Fruit fly (Drosophila melanogaster) whole organism, embryonic: Measurements from ENCODE around the gene mad2.

Experiments used
- ATbp ChIP-seq: fragments of 200-800 bp; sonication (Bioruptor generic); optimal IDR thresholded peaks from 2 replicates; lab custom pipeline; 2017; ENCODE audit warnings: missing biosample characterization, mild to moderate bottlenecking, missing genetic modification characterization, missing genetic modification reagents
- Ada2b ChIP-seq: fragments of 200-800 bp; sonication (Bioruptor generic); IDR thresholded peaks from 2 replicates; pipeline ENCODE4 v1.3.6; 2022; ENCODE audit warnings: missing biosample characterization, missing genetic modification characterization
- Asciz ChIP-seq: fragments of 200-800 bp; sonication (Bioruptor generic); optimal IDR thresholded peaks from 2 replicates; lab custom pipeline; 2017; ENCODE audit warnings: missing biosample characterization, mild to moderate bottlenecking, missing genetic modification characterization, missing genetic modification reagents
- CG10321 ChIP-seq: fragments of 200-800 bp; sonication (Bioruptor generic); IDR thresholded peaks from 2 replicates; pipeline ENCODE4 v1.3.6; 2022; ENCODE audit warnings: missing biosample characterization, missing genetic modification characterization
- CG10462 ChIP-seq: fragments of 200-800 bp; sonication (Bioruptor generic); optimal IDR thresholded peaks from 2 replicates; lab custom pipeline; 2016; ENCODE audit warnings: missing biosample characterization, missing genetic modification characterization
- CG11723 ChIP-seq: fragments of 200-800 bp; sonication (Bioruptor generic); optimal IDR thresholded peaks from 2 replicates; lab custom pipeline; 2017; ENCODE audit warnings: missing biosample characterization, mild to moderate bottlenecking, missing genetic modification characterization
- CG12391 ChIP-seq: fragments of 200-800 bp; sonication (Bioruptor generic); optimal IDR thresholded peaks from 3 replicates; lab custom pipeline; 2018; ENCODE audit warnings: missing biosample characterization, mild to moderate bottlenecking, missing genetic modification characterization, moderate library complexity
- CG12942 ChIP-seq: fragments of 200-800 bp; sonication (Bioruptor generic); optimal IDR thresholded peaks from 3 replicates; lab custom pipeline; 2016; ENCODE audit warnings: missing biosample characterization, missing genetic modification characterization
- CG17359 ChIP-seq: fragments of 200-800 bp; sonication (Bioruptor generic); optimal IDR thresholded peaks from 3 replicates; lab custom pipeline; 2018; ENCODE audit warnings: missing biosample characterization, mild to moderate bottlenecking, missing genetic modification characterization, moderate library complexity
- CG2875 ChIP-seq: fragments of 200-800 bp; sonication (Bioruptor generic); optimal IDR thresholded peaks from 2 replicates; lab custom pipeline; 2017; ENCODE audit warnings: missing biosample characterization, mild to moderate bottlenecking, missing genetic modification characterization, missing genetic modification reagents
- CG2889 ChIP-seq: fragments of 200-800 bp; sonication (Bioruptor generic); IDR thresholded peaks from 3 replicates; pipeline ENCODE4 v1.3.6; 2022; ENCODE audit warnings: missing biosample characterization, missing genetic modification characterization
- CG30431 ChIP-seq: fragments of 200-800 bp; sonication (Bioruptor generic); optimal IDR thresholded peaks from 2 replicates; lab custom pipeline; 2017; ENCODE audit warnings: missing biosample characterization, missing genetic modification characterization
- CG3065 ChIP-seq: fragments of 200-800 bp; sonication (Bioruptor generic); optimal IDR thresholded peaks from 2 replicates; lab custom pipeline; 2016; ENCODE audit warnings: missing biosample characterization, missing genetic modification characterization
- CG33213 ChIP-seq: fragments of 200-800 bp; sonication (Bioruptor generic); optimal IDR thresholded peaks from 3 replicates; lab custom pipeline; 2016; ENCODE audit warnings: missing biosample characterization, missing genetic modification characterization
- CG3726 ChIP-seq: fragments of 200-800 bp; sonication (Bioruptor generic); IDR thresholded peaks from 3 replicates; pipeline ENCODE4, ENCODE4 v1.3.6; 2022; ENCODE audit warnings: missing biosample characterization, missing genetic modification characterization
- CG3847 ChIP-seq: fragments of 200-800 bp; sonication (Bioruptor generic); IDR thresholded peaks from 2 replicates; pipeline ENCODE4 v1.3.6; 2022; ENCODE audit warnings: missing biosample characterization, missing genetic modification characterization
- CG4424 ChIP-seq: fragments of 200-800 bp; sonication (Bioruptor generic); optimal IDR thresholded peaks from 3 replicates; lab custom pipeline; 2016; ENCODE audit warnings: missing biosample characterization, missing genetic modification characterization
- CG6854 ChIP-seq: fragments of 200-800 bp; sonication (Bioruptor generic); optimal IDR thresholded peaks from 3 replicates; lab custom pipeline; 2017; ENCODE audit warnings: missing biosample characterization, mild to moderate bottlenecking, missing genetic modification characterization
- CG7556 ChIP-seq: fragments of 200-800 bp; sonication (Bioruptor generic); optimal IDR thresholded peaks from 2 replicates; lab custom pipeline; 2017; ENCODE audit warnings: missing biosample characterization, mild to moderate bottlenecking, missing genetic modification characterization
- CG9215 ChIP-seq: fragments of 200-800 bp; sonication (Bioruptor generic); IDR thresholded peaks from 2 replicates; pipeline ENCODE4 v1.3.6; 2022; ENCODE audit warnings: missing biosample characterization, missing genetic modification characterization
- Dad ChIP-seq: fragments of 200-800 bp; sonication (Bioruptor generic); optimal IDR thresholded peaks from 3 replicates; lab custom pipeline; 2016; ENCODE audit warnings: missing biosample characterization, missing genetic modification characterization
- Dek ChIP-seq: fragments of 200-800 bp; sonication (Bioruptor generic); optimal IDR thresholded peaks from 3 replicates; lab custom pipeline; 2019; ENCODE audit warnings: missing biosample characterization, mild to moderate bottlenecking, missing genetic modification characterization, moderate library complexity
- Dp ChIP-seq: fragments of 200-800 bp; sonication (Bioruptor generic); optimal IDR thresholded peaks from 2 replicates; lab custom pipeline; 2018; ENCODE audit warnings: missing biosample characterization, mild to moderate bottlenecking, missing genetic modification characterization, moderate library complexity
- HmgD ChIP-seq: fragments of 200-800 bp; sonication (Bioruptor generic); optimal IDR thresholded peaks from 3 replicates; lab custom pipeline; 2016; ENCODE audit warnings: missing biosample characterization, missing genetic modification characterization
- HmgZ ChIP-seq: fragments of 200-800 bp; sonication (Bioruptor generic); optimal IDR thresholded peaks from 2 replicates; lab custom pipeline; 2018; ENCODE audit warnings: missing biosample characterization, mild to moderate bottlenecking, missing genetic modification characterization
- Hmr ChIP-seq: fragments of 200-800 bp; sonication (Bioruptor generic); optimal IDR thresholded peaks from 3 replicates; lab custom pipeline; 2017; ENCODE audit warnings: mild to moderate bottlenecking, missing biosample characterization, missing genetic modification reagents, missing genetic modification characterization
- Pdp1 ChIP-seq, 2 experiments: fragments of 200-800 bp; sonication (Bioruptor generic); optimal IDR thresholded peaks; 3 replicates each; lab custom pipeline; 2016; ENCODE audit warnings: missing biosample characterization in 2 of 2, missing genetic modification characterization in 2 of 2, mild to moderate bottlenecking in 1 of 2, moderate library complexity in 1 of 2
- Sry-δ ChIP-seq: fragments of 200-800 bp; sonication (Bioruptor generic); optimal IDR thresholded peaks from 2 replicates; lab custom pipeline; 2016; ENCODE audit warnings: missing biosample characterization, missing genetic modification characterization
- Tbp ChIP-seq: fragments of >200 bp; optimal IDR thresholded peaks from 2 replicates; lab custom pipeline; 2018; ENCODE audit warnings: missing biosample characterization, missing genetic modification characterization
- Xbp1 ChIP-seq: fragments of 200-800 bp; sonication (Bioruptor generic); optimal IDR thresholded peaks from 3 replicates; lab custom pipeline; 2016; ENCODE audit warnings: missing biosample characterization, mild to moderate bottlenecking, missing genetic modification characterization
- chif ChIP-seq, 2 experiments: fragments of 200-800 bp; sonication (Bioruptor generic); optimal IDR thresholded peaks; 3 replicates each; lab custom pipeline; 2016; ENCODE audit warnings: missing biosample characterization in 2 of 2, missing genetic modification characterization in 2 of 2
- dmrt11E ChIP-seq: fragments of 200-800 bp; sonication (Bioruptor generic); optimal IDR thresholded peaks from 3 replicates; lab custom pipeline; 2018; ENCODE audit warnings: missing biosample characterization, mild to moderate bottlenecking, missing genetic modification characterization, moderate library complexity
- eve ChIP-seq, 2 experiments: fragments of >200 bp; optimal IDR thresholded peaks; 2 replicates each; lab custom pipeline; 2017; ENCODE audit warnings: missing biosample characterization in 2 of 2, missing genetic modification characterization in 2 of 2
- grn ChIP-seq: fragments of 200-800 bp; sonication (Bioruptor generic); optimal IDR thresholded peaks from 3 replicates; lab custom pipeline; 2017; ENCODE audit warnings: missing biosample characterization, missing genetic modification characterization
- ken ChIP-seq: fragments of 200-800 bp; sonication (Bioruptor generic); IDR thresholded peaks from 3 replicates; pipeline ENCODE4 v1.3.6; 2022; ENCODE audit warnings: missing biosample characterization, missing genetic modification characterization
- lab ChIP-seq: fragments of 200-800 bp; sonication (Bioruptor generic); optimal IDR thresholded peaks from 3 replicates; lab custom pipeline; 2017; ENCODE audit warnings: missing biosample characterization, missing genetic modification characterization, mild to moderate bottlenecking, moderate library complexity, missing genetic modification reagents
- lmd ChIP-seq: fragments of 200-800 bp; sonication (Bioruptor generic); IDR thresholded peaks from 2 replicates; pipeline ENCODE4 v1.3.6; 2022; ENCODE audit warnings: missing biosample characterization, missing genetic modification characterization
- lov ChIP-seq, 2 experiments: fragments of 200-800 bp in 1 of 2; fragments of >200 bp in 1 of 2; sonication (Bioruptor generic) in 1 of 2; IDR thresholded peaks in 1 of 2; optimal IDR thresholded peaks in 1 of 2; 2 replicates in 1 of 2; 3 replicates in 1 of 2; pipeline versions ENCODE4 v1.3.6 to Lab custom; 2017 to 2022; ENCODE audit warnings: missing biosample characterization in 1 of 2, missing genetic modification characterization in 1 of 2
- nmo ChIP-seq: fragments of 200-800 bp; sonication (Bioruptor generic); optimal IDR thresholded peaks from 2 replicates; lab custom pipeline; 2018; ENCODE audit warnings: missing biosample characterization, mild to moderate bottlenecking, missing genetic modification characterization, moderate library complexity
- pita ChIP-seq: fragments of 200-800 bp; sonication (Bioruptor generic); optimal IDR thresholded peaks from 2 replicates; lab custom pipeline; 2017; ENCODE audit warnings: missing biosample characterization, mild to moderate bottlenecking, missing genetic modification characterization
- prd ChIP-seq, 3 experiments: fragments of >200 bp in 2 of 3; fragments of 200-800 bp in 1 of 3; sonication (Bioruptor generic) in 1 of 3; optimal IDR thresholded peaks in 2 of 3; IDR thresholded peaks in 1 of 3; 2 replicates in 2 of 3; 3 replicates in 1 of 3; pipeline versions ENCODE4 v1.3.6 to Lab custom; 2017 to 2022; ENCODE audit warnings: missing biosample characterization in 1 of 3, missing genetic modification characterization in 1 of 3
- repo ChIP-seq: fragments of 200-800 bp; sonication (Bioruptor generic); optimal IDR thresholded peaks from 2 replicates; lab custom pipeline; 2016; ENCODE audit warnings: missing biosample characterization, missing genetic modification characterization
- sens ChIP-seq: fragments of 200-800 bp; sonication (Bioruptor generic); peaks from one replicate; lab custom pipeline; 2016; ENCODE audit warnings: missing biosample characterization, missing genetic modification characterization
- sisA ChIP-seq: fragments of 200-800 bp; sonication (Bioruptor generic); IDR thresholded peaks from 2 replicates; pipeline ENCODE4 v1.3.6; 2022; ENCODE audit warnings: missing biosample characterization, missing genetic modification characterization
- slbo ChIP-seq: fragments of 200-800 bp; sonication (Bioruptor generic); IDR thresholded peaks from 2 replicates; pipeline ENCODE4 v1.3.6; 2022; ENCODE audit warnings: missing biosample characterization, missing genetic modification characterization
- slou ChIP-seq: fragments of 200-800 bp; sonication (Bioruptor generic); optimal IDR thresholded peaks from 3 replicates; lab custom pipeline; 2016; ENCODE audit warnings: missing biosample characterization, missing genetic modification characterization
- ssp ChIP-seq: fragments of 200-800 bp; sonication (Bioruptor generic); IDR thresholded peaks from 2 replicates; pipeline ENCODE4 v1.3.6; 2022; ENCODE audit warnings: missing biosample characterization, missing genetic modification characterization
- sug ChIP-seq: fragments of 200-800 bp; optimal IDR thresholded peaks from 2 replicates; lab custom pipeline; 2019; ENCODE audit warnings: missing biosample characterization, mild to moderate bottlenecking, missing genetic modification characterization, moderate library complexity
- unpg ChIP-seq: fragments of 200-800 bp; sonication (Bioruptor generic); optimal IDR thresholded peaks from 3 replicates; lab custom pipeline; 2018; ENCODE audit warnings: missing biosample characterization, mild to moderate bottlenecking, missing genetic modification characterization, moderate library complexity
- zf30C ChIP-seq: fragments of 200-800 bp; sonication (Bioruptor generic); optimal IDR thresholded peaks from 3 replicates; lab custom pipeline; 2018; ENCODE audit warnings: missing biosample characterization, mild to moderate bottlenecking, missing genetic modification characterization

Gene mad2

DNA sequence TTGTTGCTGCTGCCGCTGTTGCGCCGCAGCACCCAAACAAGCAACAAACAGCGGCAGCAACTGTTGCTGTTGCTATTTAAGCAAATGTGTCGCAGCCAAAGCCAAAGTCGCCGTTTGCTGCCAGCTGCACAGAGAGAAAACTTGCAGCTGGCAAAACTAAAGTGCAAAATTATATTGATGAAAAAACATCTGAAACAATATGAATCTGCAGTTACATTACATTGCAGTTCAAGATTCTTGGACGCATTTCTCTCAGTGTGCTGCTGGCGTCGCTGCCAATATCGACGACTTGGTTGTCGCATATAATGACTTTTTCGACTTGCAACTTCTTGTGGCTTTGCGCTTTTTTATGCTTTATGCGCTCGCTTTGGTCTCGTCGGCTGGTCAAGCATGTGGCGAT is 21.4 kb upstream of the mad2 start (continued):
- TF ChIP-seq sug (tag; lab: Kevin White, UChicago) (no peak), nmo (GFP tag; lab: Kevin White, UChicago) (peak; percentile 18), CG12942 (GFP tag; lab: Kevin White, UChicago) (peak; percentile 3), Ada2b (GFP tag; lab: Robert Waterston, UW) (no peak), CG7556 (GFP tag; lab: Kevin White, UChicago) (no peak), CG12391 (peak; percentile 8), Dek (tag; lab: Kevin White, UChicago) (no peak), ATbp (GFP tag; lab: Kevin White, UChicago) (no peak), Sry-δ (no peak), CG33213 (GFP tag; lab: Kevin White, UChicago) (no peak), Asciz (GFP tag; lab: Kevin White, UChicago) (no peak), Tbp (no peak), CG9215 (GFP tag; lab: Robert Waterston, UW) (no peak), lmd (GFP tag; lab: Robert Waterston, UW) (peak; percentile 39; the same call in 1 of the 2 replicates), CG2889 (GFP tag; lab: Robert Waterston, UW) (no peak), HmgD (GFP tag; lab: Kevin White, UChicago) (no peak), CG2875 (GFP tag; lab: Kevin White, UChicago) (peak; percentile 2), CG6854 (no peak), lab (GFP tag; lab: Kevin White, UChicago) (no peak), CG3065 (no peak), zf30C (GFP tag; lab: Kevin White, UChicago) (peak; percentile 22), sens (GFP tag; lab: Kevin White, UChicago) (peak; percentile 63), CG11723 (no peak), Xbp1 (GFP tag; lab: Kevin White, UChicago) (peak; percentile 37), pita (GFP tag; lab: Kevin White, UChicago) (no peak), chif (GFP tag; optimal IDR thresholded peaks at IDR 0.05; lab: Kevin White, UChicago) (peak; percentile 39 to 42), lov (optimal IDR thresholded peaks at IDR 0.05; lab: Kevin White, UChicago) (no peak), lov (GFP tag; IDR thresholded peaks at IDR 0.05; lab: Robert Waterston, UW) (no peak), Hmr (GFP tag; lab: Kevin White, UChicago) (no peak), Dp (GFP tag; lab: Kevin White, UChicago) (no peak), CG4424 (no peak), ken (GFP tag; lab: Robert Waterston, UW) (peak; percentile 51; the same call in 1 of the 3 replicates), sisA (GFP tag; lab: Robert Waterston, UW) (peak; percentile 36; the same call in 1 of the 2 replicates), CG30431 (GFP tag; lab: Kevin White, UChicago) (peak; percentile 28), ssp (GFP tag; lab: Robert Waterston, UW) (no peak), CG3847 (GFP tag; lab: Robert Waterston, UW) (no peak), repo (no peak), CG17359 (tag; lab: Kevin White, UChicago) (no peak), slbo (GFP tag; lab: Robert Waterston, UW) (0 out of 2 replicates have a peak, but pooled peaks have one; percentile 6), CG10321 (GFP tag; lab: Robert Waterston, UW) (no peak), CG3726 (no peak), CG10462 (GFP tag; lab: Kevin White, UChicago) (no peak), unpg (peak; percentile 14), HmgZ (no peak), eve (GFP tag; optimal IDR thresholded peaks at IDR 0.05; lab: Kevin White, UChicago) (no peak), Pdp1 (GFP tag; optimal IDR thresholded peaks at IDR 0.05; lab: Kevin White, UChicago) (peak in 1 of 2 experiments; percentile 22), prd (optimal IDR thresholded peaks at IDR 0.05; lab: Kevin White, UChicago) (no peak), prd (GFP tag; IDR thresholded peaks at IDR 0.05; lab: Robert Waterston, UW) (peak; percentile 47; the same call in 1 of the 3 replicates), slou (GFP tag; lab: Kevin White, UChicago) (no peak), grn (GFP tag; lab: Kevin White, UChicago) (no peak), Dad (no peak), dmrt11E (tag; lab: Kevin White, UChicago) (peak; percentile 40)
